Worm (Caenorhabditis elegans) whole organism, young adult: ENCODE results near the gene mec-7.

Experiments
- F33H1.4 ChIP-seq: fragments of 200-800 bp; sonication (Bioruptor generic); IDR thresholded peaks from 2 replicates; pipeline ENCODE4 v1.3.6; 2022; ENCODE audit warnings: missing genetic modification reagents, missing genetic modification characterization, missing compliant biosample characterization
- dpl-1 ChIP-seq: fragments of 150-350 bp; optimal IDR thresholded peaks from 2 replicates; lab custom pipeline; 2014; ENCODE audit warnings: missing biosample characterization, missing genetic modification reagents, missing genetic modification characterization
- egl-44 ChIP-seq: fragments of 200-800 bp; sonication (Bioruptor generic); IDR thresholded peaks from 2 replicates; pipeline ENCODE4 v1.3.6; 2022; ENCODE audit warnings: missing genetic modification reagents, missing genetic modification characterization, missing compliant biosample characterization
- hlh-12 ChIP-seq: sonication (generic microtip); optimal IDR thresholded peaks from 2 replicates; lab custom pipeline; 2016; ENCODE audit warnings: missing genetic modification characterization, missing compliant biosample characterization
- lin-35 ChIP-seq, 3 experiments: fragments of 150-350 bp in 2 of 3; sonication (generic microtip) in 1 of 3; optimal IDR thresholded peaks; 2 replicates each; lab custom pipeline; 2014 to 2018; ENCODE audit warnings: missing biosample characterization in 3 of 3, missing genetic modification characterization in 3 of 3, missing genetic modification reagents in 3 of 3
- lin-54 ChIP-seq: fragments of 200-800 bp; sonication (Bioruptor generic); optimal IDR thresholded peaks from 2 replicates; lab custom pipeline; 2018; ENCODE audit warnings: mild to moderate bottlenecking, missing genetic modification characterization, missing compliant biosample characterization
- snpc-4 ChIP-seq, 5 experiments: fragments of 150-350 bp in 1 of 5; sonication (generic microtip) in 4 of 5; optimal IDR thresholded peaks; 2 replicates each; lab custom pipeline; 2014 to 2018; ENCODE audit warnings: missing genetic modification characterization in 5 of 5, missing biosample characterization in 3 of 5, antibody characterized with exemption in 2 of 5, mild to moderate bottlenecking in 2 of 5, missing compliant biosample characterization in 2 of 5, missing genotype in 2 of 5, moderate library complexity in 2 of 5, missing genetic modification reagents in 1 of 5

- no peak for TF ChIP-seq lin-54 (GFP tag; lab: Kevin White, UChicago)
- TF ChIP-seq lin-35 (GFP tag; optimal IDR thresholded peaks at IDR 0.05; lab: Kevin White, UChicago) = no peak
- no peak for TF ChIP-seq snpc-4 (GFP tag; optimal IDR thresholded peaks at IDR 0.05; lab: Kevin White, UChicago)
- no peak for TF ChIP-seq snpc-4 (tag; optimal IDR thresholded peaks at IDR 0.05; lab: Kevin White, UChicago)
- no peak for TF ChIP-seq dpl-1 (GFP tag; lab: Kevin White, UChicago)
- TF ChIP-seq hlh-12 (tag; lab: Kevin White, UChicago) = no peak
- TF ChIP-seq F33H1.4 (GFP tag; lab: Robert Waterston, UW) = no peak
- TF ChIP-seq egl-44 = no peak
Measured at ce11 chrX:7798248-7799020, 21.9 kb upstream of the mec-7 start, which contains the start of gene adm-4.
